Worm (Caenorhabditis elegans) whole organism, L4/young adult: Measurements from ENCODE around the gene M01D1.12.
"Not testable (repeated sequence)": the region's sequence is repeated elsewhere in the genome, so short reads cannot be mapped to it uniquely, and the experiment has no call there.

Experiments
- W03F9.2 ChIP-seq: fragments of 150-350 bp; optimal IDR thresholded peaks from 2 replicates; lab custom pipeline; 2014; ENCODE audit warnings: missing biosample characterization, missing genetic modification characterization
- dao-5 ChIP-seq: sonication (generic microtip); optimal IDR thresholded peaks from 2 replicates; lab custom pipeline; 2016; ENCODE audit warnings: missing genotype, missing genetic modification characterization, moderate library complexity, missing compliant biosample characterization
- him-1 ChIP-seq: sonication (generic microtip); optimal IDR thresholded peaks from 2 replicates; lab custom pipeline; 2016; ENCODE audit warnings: missing genotype, missing genetic modification reagents, missing genetic modification characterization, missing compliant biosample characterization

Gene M01D1.12

ce11 chrII:1026670-1027069 is at the start of gene M01D1.12:
Gene M01D1.12, plus strand, starts transcription at chrII:1026970.
- TF ChIP-seq dao-5 (no peak), him-1 (tag; lab: Kevin White, UChicago) (no peak), W03F9.2 (tag; lab: Kevin White, UChicago) (no peak)

ce11 chrII:979135-979534 is 47.6 kb upstream of the M01D1.12 start, which contains the start of the genes fbxc-17 and fbxc-15:
Gene fbxc-17, minus strand, starts transcription at chrII:979235.
Gene fbxc-15, plus strand, starts transcription at chrII:979423.
- TF ChIP-seq him-1 (tag; lab: Kevin White, UChicago) (no peak), W03F9.2 (tag; lab: Kevin White, UChicago) (no peak), dao-5 (no peak)

- TF ChIP-seq W03F9.2 (tag; lab: Kevin White, UChicago) (no peak), dao-5 (no peak), him-1 (tag; lab: Kevin White, UChicago) (no peak)
Observed at ce11 chrII:982842-983241, 43.9 kb upstream of the M01D1.12 start, which contains the start of gene srh-274. Gene srh-274, plus strand, starts transcription at chrII:983142.

ce11 chrII:985703-986102 is 41.1 kb upstream of the M01D1.12 start, which contains the start of gene fbxc-40:
Gene fbxc-40, plus strand, starts transcription at chrII:986003.
- not testable (repeated sequence) for TF ChIP-seq W03F9.2 (tag; lab: Kevin White, UChicago); him-1 (tag; lab: Kevin White, UChicago); dao-5

DNA sequence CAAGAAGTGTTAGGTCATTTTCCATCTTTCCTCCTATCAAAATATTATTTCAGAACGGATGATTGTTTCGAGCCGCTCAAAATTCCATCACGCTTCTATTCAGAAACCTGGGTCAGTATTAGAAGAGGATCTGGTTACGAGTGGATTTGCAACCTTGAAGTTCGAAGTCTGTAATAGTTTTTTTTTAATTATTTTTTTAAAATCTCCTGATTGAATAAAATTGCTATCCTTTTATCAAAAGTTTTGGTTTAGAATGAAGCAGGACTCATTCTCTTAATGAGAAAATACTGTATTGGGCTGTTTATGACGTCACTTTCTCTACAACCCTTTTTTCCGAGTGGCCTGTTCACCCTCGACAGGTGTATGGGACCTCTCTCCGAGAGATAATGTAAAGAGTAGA is 38.3 kb upstream of the M01D1.12 start, which contains the start of gene fbxc-39:
TSS of gene fbxc-39 (plus strand) at position 301 of the 400 bp plus-strand sequence.
- TF ChIP-seq dao-5: no peak
- no peak for TF ChIP-seq him-1 (tag; lab: Kevin White, UChicago)
- TF ChIP-seq W03F9.2 (tag; lab: Kevin White, UChicago): no peak

- TF ChIP-seq W03F9.2 (tag; lab: Kevin White, UChicago) (no peak), dao-5 (no peak), him-1 (tag; lab: Kevin White, UChicago) (no peak)
Observed at ce11 chrII:991300-991699, 35.5 kb upstream of the M01D1.12 start, which contains the start of gene fbxc-42. Gene fbxc-42, plus strand, starts transcription at chrII:991600.

- TF ChIP-seq W03F9.2 (tag; lab: Kevin White, UChicago); him-1 (tag; lab: Kevin White, UChicago); dao-5: not testable (repeated sequence)
Observed at ce11 chrII:994231-994630, 32.5 kb upstream of the M01D1.12 start, which contains the start of gene F45D11.7. Gene F45D11.7, plus strand, starts transcription at chrII:994531.

DNA sequence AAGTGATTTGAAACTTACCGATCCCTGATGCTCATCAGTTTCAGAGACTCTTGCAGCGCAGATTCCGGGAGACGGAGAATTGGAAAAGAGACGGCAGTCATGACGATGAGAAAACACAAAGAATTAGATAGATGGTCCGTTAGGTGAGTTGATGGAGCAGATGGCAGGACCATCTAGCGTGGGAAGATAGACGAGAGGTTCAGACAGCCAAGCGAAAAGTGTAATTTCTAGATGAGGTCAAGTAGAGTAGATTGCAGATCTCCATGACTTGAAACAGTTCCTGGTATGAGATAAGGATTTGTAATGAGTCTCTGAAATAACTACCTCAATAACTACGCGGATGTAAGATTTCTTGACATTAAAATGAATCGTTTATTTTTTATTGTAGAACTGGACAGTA is 30.7 kb upstream of the M01D1.12 start, which contains the start of gene F45D11.11:
TSS of gene F45D11.11 (minus strand) at position 101 of the 400 bp plus-strand sequence.
- TF ChIP-seq W03F9.2 (tag; lab: Kevin White, UChicago); dao-5; him-1 (tag; lab: Kevin White, UChicago): not testable (repeated sequence)

DNA sequence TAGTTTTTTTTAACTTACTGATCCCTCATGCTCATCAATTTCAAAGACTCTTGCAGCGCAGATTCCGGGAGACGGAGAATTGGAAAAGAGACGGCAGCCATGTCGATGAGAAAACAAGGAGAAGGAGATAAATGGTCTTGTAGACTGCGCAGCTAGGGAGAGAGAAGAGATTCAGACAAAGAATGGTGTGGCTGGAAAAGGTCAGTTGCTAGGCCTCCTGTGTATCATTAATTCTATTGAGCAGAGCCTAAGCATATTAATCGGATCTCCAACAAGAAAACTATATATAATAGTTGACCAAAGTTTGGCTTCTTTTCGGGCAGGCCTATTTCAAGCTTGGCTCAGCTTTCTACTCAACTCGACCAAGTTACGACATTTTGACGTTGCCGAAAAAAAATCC is 27.3 kb upstream of the M01D1.12 start, which contains the start of gene fbxb-29:
TSS of gene fbxb-29 (minus strand) at position 101 of the 400 bp plus-strand sequence.
- TF ChIP-seq W03F9.2 (tag; lab: Kevin White, UChicago): no peak
- TF ChIP-seq dao-5: no peak
- no peak for TF ChIP-seq him-1 (tag; lab: Kevin White, UChicago)

ce11 chrII:1001351-1001750 is 25.4 kb upstream of the M01D1.12 start, which contains the start of the genes fbxb-30 and F45D11.5:
Gene fbxb-30, minus strand, starts transcription at chrII:1001451.
Gene F45D11.5, plus strand, starts transcription at chrII:1001702.
- TF ChIP-seq dao-5: no peak
- TF ChIP-seq him-1 (tag; lab: Kevin White, UChicago): no peak
- no peak for TF ChIP-seq W03F9.2 (tag; lab: Kevin White, UChicago)

ce11 chrII:1006375-1006774 is 20.4 kb upstream of the M01D1.12 start, which contains the start of gene F45D11.14:
Gene F45D11.14, minus strand, starts transcription at chrII:1006475.
- TF ChIP-seq W03F9.2 (tag; lab: Kevin White, UChicago); him-1 (tag; lab: Kevin White, UChicago); dao-5: not testable (repeated sequence)

ce11 chrII:1024684-1025083 is 2.1 kb upstream of the M01D1.12 start, which contains the start of gene btb-11:
Gene btb-11, minus strand, starts transcription at chrII:1024784.
- TF ChIP-seq W03F9.2 (tag; lab: Kevin White, UChicago); dao-5; him-1 (tag; lab: Kevin White, UChicago): not testable (repeated sequence)

DNA sequence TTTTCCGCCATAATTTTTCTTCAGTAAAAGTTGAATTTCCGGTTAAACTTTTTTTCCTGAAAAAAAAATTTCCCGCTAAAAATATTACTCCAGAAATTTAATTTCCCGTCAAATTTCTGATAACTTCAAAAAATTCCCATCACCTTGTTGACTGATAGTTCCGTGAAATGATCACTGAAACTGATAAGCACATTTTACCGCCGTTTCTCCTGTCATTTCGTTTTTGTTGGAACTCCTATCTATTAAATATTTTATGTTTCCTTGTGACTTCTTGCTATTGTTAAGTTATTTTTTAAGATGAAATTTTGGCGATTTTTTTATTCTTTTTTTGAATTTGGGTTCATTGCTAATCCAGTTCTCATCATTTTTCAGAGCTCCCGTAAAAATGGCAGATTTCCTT is 1.8 kb downstream of the M01D1.12 start, which contains the start of gene math-34:
TSS of gene math-34 (plus strand) at position 371 of the 400 bp plus-strand sequence.
- TF ChIP-seq dao-5: no peak
- no peak for TF ChIP-seq W03F9.2 (tag; lab: Kevin White, UChicago)
- no peak for TF ChIP-seq him-1 (tag; lab: Kevin White, UChicago)

DNA sequence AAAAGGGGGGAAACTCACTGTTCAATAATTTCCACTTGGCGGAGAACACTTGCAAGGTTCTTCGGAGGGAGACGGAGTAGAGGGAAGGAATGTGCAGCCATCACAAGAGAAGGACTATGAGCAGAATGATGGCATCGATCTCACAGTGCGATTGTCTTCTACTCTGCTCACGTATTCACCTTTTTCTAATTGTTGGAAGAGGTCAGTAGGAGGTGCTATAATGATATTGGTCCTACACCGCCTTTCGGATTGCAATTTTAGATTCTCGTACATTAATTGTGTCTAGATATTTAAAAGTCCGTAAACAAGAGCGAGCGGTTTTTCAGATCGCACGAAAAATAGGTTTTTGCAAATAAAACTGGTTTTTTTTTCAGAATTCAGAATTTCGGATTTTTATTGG is 13.7 kb downstream of the M01D1.12 start, which contains the start of gene fbxb-39:
TSS of gene fbxb-39 (minus strand) at position 101 of the 400 bp plus-strand sequence.
- TF ChIP-seq him-1 (tag; lab: Kevin White, UChicago) (no peak), dao-5 (no peak), W03F9.2 (tag; lab: Kevin White, UChicago) (no peak)
